Worm (Caenorhabditis elegans) whole organism, L2 larva: ENCODE measurements around the gene F40H3.1.

ENCODE experiments used
- C34F6.9 ChIP-seq: fragments of 150-350 bp; optimal IDR thresholded peaks from 2 replicates; lab custom pipeline; 2014; ENCODE audit warnings: missing biosample characterization, missing genetic modification characterization
- F13H6.1 ChIP-seq: sonication (generic microtip); optimal IDR thresholded peaks from 2 replicates; lab custom pipeline; 2016; ENCODE audit warnings: missing genetic modification characterization, missing compliant biosample characterization
- R02D3.7 ChIP-seq: fragments of 150-350 bp; optimal IDR thresholded peaks from 2 replicates; lab custom pipeline; 2014; ENCODE audit warnings: missing biosample characterization, missing genetic modification characterization
- ZK546.5 ChIP-seq: sonication (generic microtip); optimal IDR thresholded peaks from 2 replicates; lab custom pipeline; 2017; ENCODE audit warnings: missing biosample characterization, missing genetic modification characterization
- aly-2 ChIP-seq: fragments of 150-350 bp; optimal IDR thresholded peaks from 2 replicates; lab custom pipeline; 2014; ENCODE audit warnings: missing biosample characterization, missing genetic modification characterization
- ama-1 ChIP-seq: fragments of 150-350 bp; optimal IDR thresholded peaks from 2 replicates; lab custom pipeline; 2018; ENCODE audit warnings: inconsistent platforms
- blmp-1 ChIP-seq: sonication (generic microtip); optimal IDR thresholded peaks from 2 replicates; lab custom pipeline; 2017; ENCODE audit warnings: missing genetic modification characterization, mild to moderate bottlenecking, missing compliant biosample characterization, antibody characterized with exemption, moderate library complexity; ENCODE audit not compliant: insufficient read depth
- ceh-16 ChIP-seq: fragments of 150-350 bp; optimal IDR thresholded peaks from 2 replicates; lab custom pipeline; 2014; ENCODE audit warnings: missing biosample characterization, missing genetic modification characterization
- ceh-82 ChIP-seq: fragments of 150-350 bp; optimal IDR thresholded peaks from 2 replicates; lab custom pipeline; 2014; ENCODE audit warnings: missing biosample characterization, missing genetic modification characterization
- crh-2 ChIP-seq: sonication (generic microtip); optimal IDR thresholded peaks from 2 replicates; lab custom pipeline; 2017; ENCODE audit warnings: missing biosample characterization, missing genetic modification characterization
- dmd-4 ChIP-seq: sonication (generic microtip); optimal IDR thresholded peaks from 2 replicates; lab custom pipeline; 2017; ENCODE audit warnings: missing biosample characterization, missing genetic modification characterization
- egl-27 ChIP-seq: sonication (generic microtip); optimal IDR thresholded peaks from 3 replicates; lab custom pipeline; 2017; ENCODE audit warnings: missing biosample characterization, missing genetic modification reagents, missing genetic modification characterization
- elt-1 ChIP-seq: fragments of 150-350 bp; optimal IDR thresholded peaks from 2 replicates; lab custom pipeline; 2014; ENCODE audit warnings: missing biosample characterization, missing genetic modification characterization
- elt-3 ChIP-seq: sonication (generic microtip); optimal IDR thresholded peaks from 2 replicates; lab custom pipeline; 2017; ENCODE audit warnings: missing biosample characterization, missing genetic modification characterization
- fos-1 ChIP-seq: fragments of 150-350 bp; optimal IDR thresholded peaks from 2 replicates; lab custom pipeline; 2014; ENCODE audit warnings: missing biosample characterization, missing genetic modification characterization
- gmeb-1 ChIP-seq: fragments of 150-350 bp; optimal IDR thresholded peaks from 2 replicates; lab custom pipeline; 2014; ENCODE audit warnings: missing biosample characterization, missing genetic modification characterization
- lin-11 ChIP-seq: fragments of 150-350 bp; sonication (generic microtip); optimal IDR thresholded peaks from 2 replicates; lab custom pipeline; 2014; ENCODE audit warnings: missing biosample characterization, missing genetic modification characterization, inconsistent platforms, mixed read lengths
- lin-13 ChIP-seq: fragments of 150-350 bp; optimal IDR thresholded peaks from 2 replicates; lab custom pipeline; 2014; ENCODE audit warnings: missing biosample characterization, missing genetic modification reagents, missing genetic modification characterization
- lin-39 ChIP-seq: fragments of 150-350 bp; optimal IDR thresholded peaks from 2 replicates; lab custom pipeline; 2014; ENCODE audit warnings: missing biosample characterization, missing genetic modification reagents, missing genetic modification characterization
- lsy-2 ChIP-seq, 2 experiments: fragments of 150-350 bp in 1 of 2; sonication (generic microtip) in 1 of 2; optimal IDR thresholded peaks; 2 replicates each; lab custom pipeline; 2014 to 2017; ENCODE audit warnings: missing biosample characterization in 2 of 2, missing genetic modification characterization in 2 of 2
- mab-5 ChIP-seq: fragments of 150-350 bp; optimal IDR thresholded peaks from 2 replicates; lab custom pipeline; 2014; ENCODE audit warnings: missing biosample characterization, missing genetic modification characterization
- mbf-1 ChIP-seq: sonication (generic microtip); optimal IDR thresholded peaks from 2 replicates; lab custom pipeline; 2017; ENCODE audit warnings: missing biosample characterization, missing genetic modification characterization
- mdl-1 ChIP-seq, 2 experiments: fragments of 150-350 bp in 1 of 2; sonication (generic microtip) in 1 of 2; optimal IDR thresholded peaks; 2 replicates each; lab custom pipeline; 2017; ENCODE audit warnings: missing biosample characterization in 2 of 2, missing genetic modification characterization in 2 of 2
- nhr-11 ChIP-seq: fragments of 150-350 bp; optimal IDR thresholded peaks from 2 replicates; lab custom pipeline; 2014; ENCODE audit warnings: missing biosample characterization, missing genetic modification characterization
- nhr-12 ChIP-seq: fragments of 150-350 bp; optimal IDR thresholded peaks from 2 replicates; lab custom pipeline; 2014; ENCODE audit warnings: missing biosample characterization, missing genetic modification characterization
- nhr-129 ChIP-seq: fragments of 150-350 bp; optimal IDR thresholded peaks from 2 replicates; lab custom pipeline; 2014; ENCODE audit warnings: missing biosample characterization, missing genetic modification characterization
- nhr-21 ChIP-seq: fragments of 150-350 bp; optimal IDR thresholded peaks from 2 replicates; lab custom pipeline; 2014; ENCODE audit warnings: missing biosample characterization, missing genetic modification characterization
- nhr-23 ChIP-seq: fragments of 150-350 bp; optimal IDR thresholded peaks from 2 replicates; lab custom pipeline; 2014; ENCODE audit warnings: missing biosample characterization, missing genetic modification reagents, missing genetic modification characterization
- nhr-237 ChIP-seq: fragments of 150-350 bp; optimal IDR thresholded peaks from 2 replicates; lab custom pipeline; 2014; ENCODE audit warnings: missing biosample characterization, missing genetic modification characterization
- peb-1 ChIP-seq: fragments of 150-350 bp; optimal IDR thresholded peaks from 2 replicates; lab custom pipeline; 2014; ENCODE audit warnings: missing biosample characterization, missing genetic modification characterization
- sem-4 ChIP-seq: fragments of 150-350 bp; optimal IDR thresholded peaks from 2 replicates; lab custom pipeline; 2014; ENCODE audit warnings: missing biosample characterization, missing genetic modification reagents, missing genetic modification characterization
- skn-1 ChIP-seq: sonication (generic microtip); optimal IDR thresholded peaks from 2 replicates; lab custom pipeline; 2017; ENCODE audit warnings: missing biosample characterization, missing genetic modification characterization
- sma-9 ChIP-seq, 2 experiments: fragments of 150-350 bp in 1 of 2; sonication (generic microtip) in 1 of 2; optimal IDR thresholded peaks; 2 replicates each; lab custom pipeline; 2014 to 2016; ENCODE audit warnings: missing genetic modification characterization in 2 of 2, mild to moderate bottlenecking in 1 of 2, missing biosample characterization in 1 of 2, missing compliant biosample characterization in 1 of 2, missing genetic modification reagents in 1 of 2, moderate library complexity in 1 of 2
- snpc-4 ChIP-seq: fragments of 150-350 bp; optimal IDR thresholded peaks from 2 replicates; lab custom pipeline; 2014; ENCODE audit warnings: missing biosample characterization, missing genetic modification characterization
- unc-39 ChIP-seq: fragments of 150-350 bp; optimal IDR thresholded peaks from 2 replicates; lab custom pipeline; 2014; ENCODE audit warnings: missing biosample characterization, missing genetic modification characterization
- unc-55 ChIP-seq: fragments of 150-350 bp; sonication (generic microtip); optimal IDR thresholded peaks from 3 replicates; lab custom pipeline; 2014; ENCODE audit warnings: missing biosample characterization, missing genetic modification reagents, missing genetic modification characterization
- unc-62 ChIP-seq: fragments of 150-350 bp; optimal IDR thresholded peaks from 2 replicates; lab custom pipeline; 2014; ENCODE audit warnings: missing biosample characterization, missing genetic modification reagents, missing genetic modification characterization
- ztf-1 ChIP-seq: fragments of 200-800 bp; sonication (Bioruptor generic); conservative IDR thresholded peaks from 2 replicates; pipeline ENCODE4 v1.3.6; 2022; ENCODE audit warnings: missing genetic modification characterization, missing compliant biosample characterization
- ztf-4 ChIP-seq: fragments of 150-350 bp; optimal IDR thresholded peaks from 2 replicates; lab custom pipeline; 2014; ENCODE audit warnings: missing biosample characterization, missing genetic modification characterization

The F40H3.1 gene

DNA sequence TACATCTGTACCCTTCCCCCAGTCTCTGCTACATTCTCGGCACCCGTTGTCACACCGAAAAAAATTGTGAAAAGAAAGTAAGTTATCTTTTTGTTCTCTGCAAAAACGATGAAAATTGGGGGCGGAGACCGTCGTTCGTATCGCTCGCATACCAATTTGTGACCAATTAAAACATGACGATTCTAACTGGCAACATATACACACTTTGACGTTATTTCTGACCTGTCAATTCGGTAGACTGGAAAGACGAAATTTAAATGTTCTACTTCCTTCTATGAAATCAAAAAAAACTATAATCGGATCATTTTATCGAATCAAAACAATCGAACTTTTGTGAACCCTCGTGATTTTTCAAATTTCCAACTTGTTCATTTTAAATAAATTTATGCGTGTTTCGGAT lies 921 bp downstream of the F40H3.1 start:
- no peak for TF ChIP-seq gmeb-1 (tag; lab: Kevin White, UChicago)
- no peak for TF ChIP-seq unc-55 (GFP tag; lab: Kevin White, UChicago)
- TF ChIP-seq R02D3.7, result no peak
- TF ChIP-seq mab-5, result no peak
- TF ChIP-seq egl-27 (tag; lab: Kevin White, UChicago), result no peak
- no peak for TF ChIP-seq lsy-2 (tag; optimal IDR thresholded peaks at IDR 0.05; lab: Kevin White, UChicago)
- no peak for TF ChIP-seq elt-1 (tag; lab: Kevin White, UChicago)
- TF ChIP-seq nhr-237 (tag; lab: Kevin White, UChicago), result no peak
- no peak for TF ChIP-seq peb-1 (tag; lab: Kevin White, UChicago)
- no peak for TF ChIP-seq mdl-1 (tag; optimal IDR thresholded peaks at IDR 0.05; lab: Kevin White, UChicago)
- no peak for TF ChIP-seq nhr-21 (tag; lab: Kevin White, UChicago)
- TF ChIP-seq sem-4 (tag; lab: Kevin White, UChicago), result no peak
- TF ChIP-seq aly-2 (tag; lab: Kevin White, UChicago), result no peak
- no peak for TF ChIP-seq C34F6.9 (tag; lab: Kevin White, UChicago)
- no peak for TF ChIP-seq mbf-1 (tag; lab: Kevin White, UChicago)
- no peak for TF ChIP-seq nhr-129 (tag; lab: Kevin White, UChicago)
- TF ChIP-seq nhr-12 (tag; lab: Kevin White, UChicago), result no peak
- no peak for TF ChIP-seq nhr-23
- TF ChIP-seq blmp-1 (tag; lab: Kevin White, UChicago), result no peak
- TF ChIP-seq unc-62, result no peak
- TF ChIP-seq, all 48 proteins: peak for 0

DNA sequence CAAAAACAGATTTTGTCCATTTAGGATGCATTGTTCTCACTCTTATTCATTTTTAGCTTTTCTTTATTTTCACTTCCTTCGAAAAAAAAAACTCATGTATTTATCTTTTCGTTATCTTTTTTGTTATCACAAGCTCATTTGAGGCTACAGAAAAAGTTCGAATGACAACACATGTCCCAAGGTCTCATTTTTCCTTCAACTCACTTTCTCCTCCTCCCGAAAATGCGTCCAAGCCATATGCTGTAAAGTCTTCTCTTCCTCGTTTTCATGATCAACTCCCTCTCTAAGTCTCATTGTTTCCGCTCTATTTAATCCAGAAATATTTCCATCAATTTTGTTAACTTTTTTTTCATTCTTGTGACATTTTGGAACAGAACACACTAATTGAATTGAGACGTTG lies 1.7 kb downstream of the F40H3.1 start:
- TF ChIP-seq lsy-2 (tag; optimal IDR thresholded peaks at IDR 0.05; lab: Kevin White, UChicago) (peak in 1 of 2 experiments; percentile 22), mbf-1 (tag; lab: Kevin White, UChicago) (no peak), ztf-4 (tag; lab: Kevin White, UChicago) (no peak), nhr-129 (tag; lab: Kevin White, UChicago) (peak; percentile 38), dmd-4 (no peak), sma-9 (GFP tag; optimal IDR thresholded peaks at IDR 0.05; lab: Kevin White, UChicago) (peak; percentile 34), sma-9 (tag; optimal IDR thresholded peaks at IDR 0.05; lab: Kevin White, UChicago) (no peak), R02D3.7 (no peak), ceh-16 (tag; lab: Kevin White, UChicago) (no peak), C34F6.9 (tag; lab: Kevin White, UChicago) (peak; percentile 26), elt-3 (no peak), snpc-4 (tag; lab: Kevin White, UChicago) (no peak), F13H6.1 (peak; percentile 37)

ce11 chrII:6190770-6191169 lies 11.1 kb downstream of the F40H3.1 start:
- TF ChIP-seq egl-27 (tag; lab: Kevin White, UChicago), result no peak
- TF ChIP-seq ztf-1 (GFP tag; lab: Robert Waterston, UW), result no peak
- TF ChIP-seq peb-1 (tag; lab: Kevin White, UChicago), result no peak
- no peak for TF ChIP-seq ztf-4 (tag; lab: Kevin White, UChicago)
- TF ChIP-seq nhr-23, result no peak
- no peak for TF ChIP-seq gmeb-1 (tag; lab: Kevin White, UChicago)
- TF ChIP-seq ZK546.5 (tag; lab: Kevin White, UChicago), result no peak
- TF ChIP-seq unc-39 (tag; lab: Kevin White, UChicago), result no peak
- no peak for TF ChIP-seq ceh-82 (tag; lab: Kevin White, UChicago)
- TF ChIP-seq lin-39 (tag; lab: Kevin White, UChicago), result no peak
- TF ChIP-seq elt-1 (tag; lab: Kevin White, UChicago), result no peak
- no peak for TF ChIP-seq lsy-2 (tag; optimal IDR thresholded peaks at IDR 0.05; lab: Kevin White, UChicago)
- TF ChIP-seq fos-1, result no peak
- TF ChIP-seq lin-11 (tag; lab: Kevin White, UChicago), result no peak
- no peak for TF ChIP-seq nhr-237 (tag; lab: Kevin White, UChicago)
- TF ChIP-seq skn-1 (tag; lab: Kevin White, UChicago), result no peak
- TF ChIP-seq unc-62, result no peak

- TF ChIP-seq unc-62, result no peak
- TF ChIP-seq C34F6.9 (tag; lab: Kevin White, UChicago), result no peak
- TF ChIP-seq snpc-4 (tag; lab: Kevin White, UChicago), result no peak
- no peak for TF ChIP-seq ama-1
- no peak for TF ChIP-seq nhr-11 (tag; lab: Kevin White, UChicago)
- TF ChIP-seq aly-2 (tag; lab: Kevin White, UChicago), result no peak
- no peak for TF ChIP-seq nhr-23
- no peak for TF ChIP-seq ztf-1 (GFP tag; lab: Robert Waterston, UW)
- TF ChIP-seq skn-1 (tag; lab: Kevin White, UChicago), result no peak
- no peak for TF ChIP-seq mdl-1 (tag; optimal IDR thresholded peaks at IDR 0.05; lab: Kevin White, UChicago)
- TF ChIP-seq nhr-237 (tag; lab: Kevin White, UChicago), result no peak
- TF ChIP-seq crh-2, result no peak
- no peak for TF ChIP-seq lin-13
- TF ChIP-seq lsy-2 (tag; optimal IDR thresholded peaks at IDR 0.05; lab: Kevin White, UChicago), result no peak
- TF ChIP-seq, all 48 proteins: peak for 0
Observed at ce11 chrII:6191293-6191692, 11.7 kb downstream of the F40H3.1 start, which contains the start of gene fkh-8. Gene fkh-8, minus strand, starts transcription at chrII:6191393.
